Worm (Caenorhabditis elegans): Measurements from ENCODE around the gene ugt-1.

DNA sequence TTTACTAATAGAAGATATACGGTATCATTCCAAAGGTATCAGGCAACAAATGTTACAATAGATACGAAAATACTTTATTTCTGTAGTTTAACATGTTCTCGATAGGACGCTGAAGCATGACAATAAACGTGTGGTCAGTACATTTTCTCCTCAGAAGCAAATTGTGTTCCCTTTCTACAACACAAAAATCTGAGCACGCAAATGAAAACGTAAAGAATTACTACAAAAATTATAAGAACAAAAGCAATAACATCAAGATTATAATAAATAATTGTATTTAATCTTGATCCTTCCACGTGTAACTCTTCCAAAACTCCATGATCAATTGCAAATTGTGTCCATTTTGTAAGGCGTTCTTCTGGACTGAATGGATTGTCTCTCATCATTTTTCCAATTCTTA is 15.7 kb upstream of the ugt-1 start:
- TF ChIP-seq spr-3 (GFP tag; optimal IDR thresholded peaks at IDR 0.05) (no peak), nhr-10 (tag; optimal IDR thresholded peaks at IDR 0.05) (no peak), mes-2 (tag; optimal IDR thresholded peaks at IDR 0.05; ENCODE audit: poor library complexity, severe bottlenecking) (no peak), zfp-2 (tag; optimal IDR thresholded peaks at IDR 0.05) (no peak), unc-39 (tag; optimal IDR thresholded peaks at IDR 0.05) (no peak), skn-1 (tag; optimal IDR thresholded peaks at IDR 0.05) (no peak), madf-5 (GFP tag; IDR thresholded peaks at IDR 0.05) (no peak), php-3 (GFP tag; IDR thresholded peaks at IDR 0.05) (no peak), Y75B8A.6 (GFP tag; IDR thresholded peaks at IDR 0.05) (no peak), nhr-102 (tag; optimal IDR thresholded peaks at IDR 0.05) (no peak)
